Worm (Caenorhabditis elegans) whole organism, L1 larva: ENCODE data around the gene fbxa-39.
A peak's percentile ranks its signal among the peaks of the same experiment; 100 is the strongest.

ENCODE experiments used
- Y116A8C.19 ChIP-seq: sonication (generic microtip); optimal IDR thresholded peaks from 2 replicates; lab custom pipeline; 2016; ENCODE audit warnings: missing compliant biosample characterization, missing genetic modification characterization, borderline replicate concordance
- aly-2 ChIP-seq: fragments of 150-350 bp; optimal IDR thresholded peaks from 2 replicates; lab custom pipeline; 2014; ENCODE audit warnings: missing biosample characterization, missing genetic modification characterization
- ama-1 ChIP-seq: fragments of 150-350 bp; optimal IDR thresholded peaks from 2 replicates; lab custom pipeline; 2014
- blmp-1 ChIP-seq: fragments of 150-350 bp; optimal IDR thresholded peaks from 2 replicates; lab custom pipeline; 2014; ENCODE audit warnings: missing biosample characterization, missing genetic modification characterization
- dpl-1 ChIP-seq, 3 experiments: fragments of 150-350 bp in 2 of 3; sonication (generic microtip) in 1 of 3; optimal IDR thresholded peaks; 2 replicates each; lab custom pipeline; 2014 to 2017; ENCODE audit warnings: missing biosample characterization in 3 of 3, missing genetic modification characterization in 3 of 3, missing genetic modification reagents in 3 of 3
- efl-1 ChIP-seq, 4 experiments: fragments of 150-350 bp; optimal IDR thresholded peaks in 3 of 4; peaks in 1 of 4; 1 replicate in 1 of 4; 2 replicates in 3 of 4; lab custom pipeline; 2014; ENCODE audit warnings: missing biosample characterization in 2 of 4, missing genetic modification characterization in 2 of 4, missing genetic modification reagents in 2 of 4
- elt-2 ChIP-seq: sonication (generic microtip); optimal IDR thresholded peaks from 2 replicates; lab custom pipeline; 2016; ENCODE audit warnings: missing genetic modification characterization, mild to moderate bottlenecking, inconsistent platforms, missing compliant biosample characterization, missing genetic modification reagents
- fos-1 ChIP-seq: fragments of 150-350 bp; optimal IDR thresholded peaks from 2 replicates; lab custom pipeline; 2014; ENCODE audit warnings: missing biosample characterization, missing genetic modification characterization
- hlh-17 ChIP-seq: fragments of 200-800 bp; sonication (Bioruptor generic); optimal IDR thresholded peaks from 2 replicates; lab custom pipeline; 2018; ENCODE audit warnings: missing genetic modification characterization, mild to moderate bottlenecking, missing compliant biosample characterization, moderate library complexity, borderline replicate concordance
- hlh-4 ChIP-seq: sonication (generic microtip); optimal IDR thresholded peaks from 2 replicates; lab custom pipeline; 2016; ENCODE audit warnings: mild to moderate bottlenecking, missing genetic modification characterization, missing compliant biosample characterization
- irx-1 ChIP-seq: sonication (generic microtip); optimal IDR thresholded peaks from 2 replicates; lab custom pipeline; 2016; ENCODE audit warnings: missing genetic modification characterization, missing compliant biosample characterization
- isw-1 ChIP-seq: fragments of 200-800 bp; sonication (Bioruptor generic); IDR thresholded peaks from 2 replicates; pipeline ENCODE4 v1.3.6; 2022; ENCODE audit warnings: missing genetic modification characterization, missing compliant biosample characterization
- lin-13 ChIP-seq: fragments of 150-350 bp; optimal IDR thresholded peaks from 2 replicates; lab custom pipeline; 2014; ENCODE audit warnings: missing biosample characterization, missing genetic modification reagents, missing genetic modification characterization
- lin-15B ChIP-seq: fragments of 150-350 bp; sonication (generic microtip); optimal IDR thresholded peaks from 3 replicates; lab custom pipeline; 2014; ENCODE audit warnings: missing biosample characterization, missing genetic modification characterization
- lsy-2 ChIP-seq, 2 experiments: fragments of 150-350 bp; optimal IDR thresholded peaks; 2 replicates each; lab custom pipeline; 2014; ENCODE audit warnings: missing biosample characterization in 2 of 2, missing genetic modification characterization in 2 of 2
- mab-9 ChIP-seq: fragments of 200-800 bp; sonication (Bioruptor generic); IDR thresholded peaks from 2 replicates; pipeline ENCODE4 v1.3.6; 2022; ENCODE audit warnings: missing genetic modification reagents, missing genetic modification characterization, missing compliant biosample characterization
- nhr-47 ChIP-seq: sonication (generic microtip); optimal IDR thresholded peaks from 2 replicates; lab custom pipeline; 2016; ENCODE audit warnings: mild to moderate bottlenecking, missing genetic modification characterization, moderate library complexity, missing compliant biosample characterization
- nhr-71 ChIP-seq: sonication (generic microtip); optimal IDR thresholded peaks from 2 replicates; lab custom pipeline; 2016; ENCODE audit warnings: mild to moderate bottlenecking, missing genetic modification characterization, moderate library complexity, missing compliant biosample characterization
- nhr-76 ChIP-seq: sonication (generic microtip); optimal IDR thresholded peaks from 2 replicates; lab custom pipeline; 2017; ENCODE audit warnings: missing biosample characterization, missing genetic modification characterization
- nhr-85 ChIP-seq: sonication (generic microtip); peaks from one replicate; lab custom pipeline; 2016; ENCODE audit warnings: missing genetic modification characterization, inconsistent platforms, missing compliant biosample characterization
- pag-3 ChIP-seq: sonication (generic microtip); optimal IDR thresholded peaks from 2 replicates; lab custom pipeline; 2017; ENCODE audit warnings: missing genetic modification characterization, mild to moderate bottlenecking, missing compliant biosample characterization, antibody characterized with exemption, borderline replicate concordance; ENCODE audit not compliant: insufficient read depth
- pqm-1 ChIP-seq: sonication (generic microtip); optimal IDR thresholded peaks from 3 replicates; lab custom pipeline; 2017; ENCODE audit warnings: missing biosample characterization, missing genetic modification characterization
- rnt-1 ChIP-seq: sonication (generic microtip); optimal IDR thresholded peaks from 2 replicates; lab custom pipeline; 2016; ENCODE audit warnings: mild to moderate bottlenecking, missing genetic modification characterization, moderate library complexity, missing compliant biosample characterization
- skn-1 ChIP-seq: fragments of 150-350 bp; optimal IDR thresholded peaks from 2 replicates; lab custom pipeline; 2014; ENCODE audit warnings: missing biosample characterization, missing genetic modification characterization
- snu-23 ChIP-seq: sonication (generic microtip); optimal IDR thresholded peaks from 2 replicates; lab custom pipeline; 2016; ENCODE audit warnings: missing genetic modification characterization, missing compliant biosample characterization
- sox-4 ChIP-seq: sonication (generic microtip); optimal IDR thresholded peaks from 2 replicates; lab custom pipeline; 2016; ENCODE audit warnings: missing genetic modification characterization, missing compliant biosample characterization
- swsn-7 ChIP-seq: sonication (generic microtip); optimal IDR thresholded peaks from 2 replicates; lab custom pipeline; 2016; ENCODE audit warnings: missing genetic modification characterization, missing compliant biosample characterization
- tlp-1 ChIP-seq: fragments of 150-350 bp; optimal IDR thresholded peaks from 2 replicates; lab custom pipeline; 2014; ENCODE audit warnings: missing biosample characterization, missing genetic modification characterization
- unc-130 ChIP-seq: fragments of 150-350 bp; optimal IDR thresholded peaks from 2 replicates; lab custom pipeline; 2017; ENCODE audit warnings: missing biosample characterization, missing genetic modification characterization, inconsistent platforms
- unc-86 ChIP-seq: sonication (generic microtip); optimal IDR thresholded peaks from 2 replicates; lab custom pipeline; 2016; ENCODE audit warnings: missing genetic modification characterization, missing compliant biosample characterization
- vab-15 ChIP-seq: sonication (generic microtip); optimal IDR thresholded peaks from 2 replicates; lab custom pipeline; 2017; ENCODE audit warnings: missing genotype, mild to moderate bottlenecking, missing genetic modification characterization, missing compliant biosample characterization
- xbp-1 ChIP-seq: sonication (generic microtip); optimal IDR thresholded peaks from 2 replicates; lab custom pipeline; 2016; ENCODE audit warnings: missing genetic modification characterization, missing compliant biosample characterization
- zag-1 ChIP-seq: fragments of 150-350 bp; optimal IDR thresholded peaks from 2 replicates; lab custom pipeline; 2014; ENCODE audit warnings: missing biosample characterization, missing genetic modification characterization
- ztf-4 ChIP-seq: fragments of 150-350 bp; optimal IDR thresholded peaks from 2 replicates; lab custom pipeline; 2014; ENCODE audit warnings: missing biosample characterization, missing genetic modification characterization

fbxa-39 gene

ce11 chrIII:2251348-2251747 lies 21.5 kb upstream of the fbxa-39 start, which contains the start of gene fbxa-7:
TSS of gene fbxa-7 (minus strand) at chrIII:2251448.
- TF ChIP-seq zag-1 (tag; lab: Kevin White, UChicago): no peak
- TF ChIP-seq skn-1 (tag; lab: Kevin White, UChicago): no peak
- no peak for TF ChIP-seq lin-15B (tag; lab: Kevin White, UChicago)
- no peak for TF ChIP-seq irx-1 (tag; lab: Kevin White, UChicago)
- TF ChIP-seq ztf-4 (tag; lab: Kevin White, UChicago): no peak
- TF ChIP-seq unc-130 (tag; lab: Kevin White, UChicago): no peak
- TF ChIP-seq tlp-1 (tag; lab: Kevin White, UChicago): no peak
- no peak for TF ChIP-seq pag-3 (tag; lab: Kevin White, UChicago)
- no peak for TF ChIP-seq nhr-47 (tag; lab: Kevin White, UChicago)
- TF ChIP-seq mab-9 (GFP tag; lab: Robert Waterston, UW): no peak
- no peak for TF ChIP-seq unc-86 (tag; lab: Kevin White, UChicago)
- TF ChIP-seq dpl-1 (GFP tag; optimal IDR thresholded peaks at IDR 0.05; lab: Kevin White, UChicago): no peak
- no peak for TF ChIP-seq vab-15 (tag; lab: Kevin White, UChicago)
- TF ChIP-seq snu-23 (GFP tag; lab: Kevin White, UChicago): no peak
- no peak for TF ChIP-seq nhr-71 (tag; lab: Kevin White, UChicago)
- no peak for TF ChIP-seq xbp-1 (tag; lab: Kevin White, UChicago)
- no peak for TF ChIP-seq swsn-7 (tag; lab: Kevin White, UChicago)

DNA sequence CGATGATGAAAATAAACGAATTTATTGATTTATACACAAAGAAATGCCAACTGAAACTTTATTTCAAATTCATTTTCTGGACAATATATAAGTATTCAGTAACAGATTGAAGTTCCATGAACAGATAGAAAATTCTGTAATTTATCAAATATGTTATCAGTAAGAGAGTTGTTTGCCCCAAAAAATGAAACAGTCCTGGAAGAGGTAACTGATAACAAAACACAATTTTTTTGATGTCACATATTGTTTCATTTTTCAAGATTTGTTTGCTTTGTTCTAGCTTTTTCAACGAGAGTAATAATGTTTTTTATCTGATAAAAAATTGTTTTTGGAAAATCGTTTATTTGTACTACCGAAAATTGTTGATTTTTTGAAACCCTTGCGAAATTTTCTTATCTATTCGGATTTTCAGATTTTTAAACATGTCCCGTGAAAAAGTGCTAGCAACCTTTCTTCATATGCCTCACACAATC lies 19.8 kb upstream of the fbxa-39 start, which contains the start of gene fbxa-73:
fbxa-73 (plus strand) TSS at position 423 of the 473 bp plus-strand sequence.
- no peak for TF ChIP-seq ama-1 (lab: Kevin White, UChicago)
- TF ChIP-seq pqm-1 (tag; lab: Kevin White, UChicago): peak; percentile 62
- no peak for TF ChIP-seq rnt-1 (tag; lab: Kevin White, UChicago)
- TF ChIP-seq irx-1 (tag; lab: Kevin White, UChicago): no peak
- TF ChIP-seq elt-2 (tag; lab: Kevin White, UChicago): peak; percentile 71

- TF ChIP-seq Y116A8C.19 (tag; lab: Kevin White, UChicago) (no peak), hlh-4 (tag; lab: Kevin White, UChicago) (no peak), unc-130 (tag; lab: Kevin White, UChicago) (no peak), nhr-85 (no peak), hlh-17 (GFP tag; lab: Kevin White, UChicago) (no peak), nhr-76 (tag; lab: Kevin White, UChicago) (no peak), ama-1 (lab: Kevin White, UChicago) (no peak), efl-1 (optimal IDR thresholded peaks at IDR 0.05; lab: Kevin White, UChicago) (no peak), efl-1 (GFP tag; optimal IDR thresholded peaks at IDR 0.05 in 1 of 2; lab: Kevin White, UChicago) (no peak), dpl-1 (GFP tag; optimal IDR thresholded peaks at IDR 0.05; lab: Kevin White, UChicago) (no peak), lin-13 (no peak), isw-1 (GFP tag; lab: Robert Waterston, UW) (no peak), fos-1 (tag; lab: Kevin White, UChicago) (no peak), sox-4 (tag; lab: Kevin White, UChicago) (no peak), aly-2 (tag; lab: Kevin White, UChicago) (no peak)
Measured at ce11 chrIII:2255522-2255921, 17.3 kb upstream of the fbxa-39 start, which contains the start of gene fbxa-71. TSS of gene fbxa-71 (plus strand) at chrIII:2255822.

DNA sequence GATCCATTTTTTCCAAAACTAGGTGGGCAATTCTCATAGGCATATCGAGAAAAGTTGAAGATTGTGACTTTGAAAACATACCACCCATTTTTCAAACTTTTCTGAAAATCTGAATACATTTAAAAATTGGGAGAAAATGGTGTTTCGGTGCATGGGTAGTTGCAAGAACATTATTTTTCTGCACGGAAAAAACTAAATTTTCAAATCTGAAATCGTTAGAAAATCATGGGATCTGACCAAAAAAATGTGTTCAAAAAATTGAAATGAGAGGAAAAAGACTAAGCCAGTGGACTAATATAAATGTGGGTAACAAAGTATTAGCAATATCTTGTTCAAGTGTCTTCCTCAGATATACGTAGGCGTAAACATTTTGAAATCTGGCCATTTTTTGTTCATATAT lies 14.0 kb upstream of the fbxa-39 start, which contains the start of gene fbxa-43:
fbxa-43 (minus strand) TSS at position 101 of the 400 bp plus-strand sequence.
- TF ChIP-seq xbp-1 (tag; lab: Kevin White, UChicago) (no peak), Y116A8C.19 (tag; lab: Kevin White, UChicago) (no peak), lsy-2 (tag; optimal IDR thresholded peaks at IDR 0.05; lab: Kevin White, UChicago) (no peak), efl-1 (optimal IDR thresholded peaks at IDR 0.05; lab: Kevin White, UChicago) (no peak), efl-1 (GFP tag; optimal IDR thresholded peaks at IDR 0.05 in 1 of 2; lab: Kevin White, UChicago) (peak in 1 of 2 experiments; percentile 52), irx-1 (tag; lab: Kevin White, UChicago) (no peak), blmp-1 (tag; lab: Kevin White, UChicago) (no peak)
